Worm (Caenorhabditis elegans) whole organism, young adult: ENCODE results near the gene rig-1.
A peak's percentile ranks its signal among the peaks of the same experiment; 100 is the strongest.

ENCODE experiments used
- B0336.3 ChIP-seq: fragments of 200-800 bp; sonication (Bioruptor generic); IDR thresholded peaks from 2 replicates; pipeline ENCODE4 v1.3.6; 2022; ENCODE audit warnings: missing genetic modification characterization, missing compliant biosample characterization
- F10E7.11 ChIP-seq: sonication (generic microtip); optimal IDR thresholded peaks from 2 replicates; lab custom pipeline; 2017; ENCODE audit warnings: mild to moderate bottlenecking, missing genetic modification characterization, moderate library complexity, missing compliant biosample characterization
- F37B4.10 ChIP-seq: fragments of 200-800 bp; sonication (Bioruptor generic); IDR thresholded peaks from 2 replicates; pipeline ENCODE4 v1.3.6; 2022; ENCODE audit warnings: missing genetic modification characterization, missing compliant biosample characterization
- F39B2.1 ChIP-seq: fragments of 200-800 bp; sonication (Bioruptor generic); IDR thresholded peaks from 2 replicates; pipeline ENCODE4 v1.3.6; 2022; ENCODE audit warnings: missing genetic modification reagents, missing genetic modification characterization, missing compliant biosample characterization
- F49E8.2 ChIP-seq: sonication (generic microtip); optimal IDR thresholded peaks from 3 replicates; lab custom pipeline; 2017; ENCODE audit warnings: missing genetic modification characterization, mild to moderate bottlenecking, missing compliant biosample characterization, antibody characterized with exemption, moderate library complexity; ENCODE audit not compliant: insufficient read depth
- F52B5.7 ChIP-seq: sonication (generic microtip); optimal IDR thresholded peaks from 2 replicates; lab custom pipeline; 2016; ENCODE audit warnings: mild to moderate bottlenecking, missing genetic modification characterization, missing compliant biosample characterization
- F57C9.4 ChIP-seq: sonication (generic microtip); optimal IDR thresholded peaks from 2 replicates; lab custom pipeline; 2017; ENCODE audit warnings: mild to moderate bottlenecking, missing genetic modification characterization, missing compliant biosample characterization
- K11D2.4 ChIP-seq: fragments of 200-800 bp; sonication (Bioruptor generic); IDR thresholded peaks from 2 replicates; pipeline ENCODE4 v1.3.6; 2022; ENCODE audit warnings: missing genetic modification reagents, missing genetic modification characterization, missing compliant biosample characterization
- T07F8.4 ChIP-seq: sonication (generic microtip); optimal IDR thresholded peaks from 2 replicates; lab custom pipeline; 2016; ENCODE audit warnings: mild to moderate bottlenecking, missing genetic modification characterization, moderate library complexity, missing compliant biosample characterization
- Y56A3A.18 ChIP-seq: fragments of 200-800 bp; sonication (Bioruptor generic); IDR thresholded peaks from 2 replicates; pipeline ENCODE4 v1.3.6; 2022; ENCODE audit warnings: missing genetic modification reagents, missing genetic modification characterization, missing compliant biosample characterization
- akir-1 ChIP-seq: fragments of 200-800 bp; sonication (Bioruptor generic); optimal IDR thresholded peaks from 2 replicates; lab custom pipeline; 2018; ENCODE audit warnings: mild to moderate bottlenecking, missing genetic modification characterization, moderate library complexity, missing compliant biosample characterization
- ama-1 ChIP-seq, 3 experiments: fragments of 150-350 bp in 1 of 3; sonication (generic microtip) in 2 of 3; optimal IDR thresholded peaks; 2 replicates each; lab custom pipeline; 2014 to 2018; ENCODE audit warnings: missing biosample characterization in 2 of 3, missing genetic modification characterization in 2 of 3, missing genetic modification reagents in 2 of 3
- attf-5 ChIP-seq: fragments of 200-800 bp; sonication (Bioruptor generic); optimal IDR thresholded peaks from 2 replicates; lab custom pipeline; 2018; ENCODE audit warnings: mild to moderate bottlenecking, missing genetic modification characterization, missing compliant biosample characterization
- cebp-2 ChIP-seq: fragments of 200-800 bp; sonication (Bioruptor generic); IDR thresholded peaks from 2 replicates; pipeline ENCODE4 v1.3.6; 2022; ENCODE audit warnings: missing genetic modification characterization, missing compliant biosample characterization
- ceh-27 ChIP-seq: fragments of 200-800 bp; sonication (Bioruptor generic); optimal IDR thresholded peaks from 2 replicates; lab custom pipeline; 2018; ENCODE audit warnings: mild to moderate bottlenecking, missing genetic modification characterization, moderate library complexity, missing compliant biosample characterization
- ceh-58 ChIP-seq: fragments of 200-800 bp; sonication (Bioruptor generic); IDR thresholded peaks from 2 replicates; pipeline ENCODE4 v1.3.6; 2022; ENCODE audit warnings: missing genetic modification characterization, missing compliant biosample characterization
- dpl-1 ChIP-seq: fragments of 150-350 bp; optimal IDR thresholded peaks from 2 replicates; lab custom pipeline; 2014; ENCODE audit warnings: missing biosample characterization, missing genetic modification reagents, missing genetic modification characterization
- efl-1 ChIP-seq: fragments of 150-350 bp; optimal IDR thresholded peaks from 2 replicates; lab custom pipeline; 2014; ENCODE audit warnings: missing biosample characterization, missing genetic modification reagents, missing genetic modification characterization
- egl-44 ChIP-seq: fragments of 200-800 bp; sonication (Bioruptor generic); IDR thresholded peaks from 2 replicates; pipeline ENCODE4 v1.3.6; 2022; ENCODE audit warnings: missing genetic modification reagents, missing genetic modification characterization, missing compliant biosample characterization
- egrh-3 ChIP-seq: fragments of 200-800 bp; sonication (Bioruptor generic); IDR thresholded peaks from 2 replicates; pipeline ENCODE4 v1.3.6; 2022; ENCODE audit warnings: missing genetic modification reagents, missing genetic modification characterization, missing compliant biosample characterization
- ekl-4 ChIP-seq: fragments of 200-800 bp; sonication (Bioruptor generic); IDR thresholded peaks from 2 replicates; pipeline ENCODE4 v1.3.6; 2022; ENCODE audit warnings: missing genetic modification reagents, missing genetic modification characterization, missing compliant biosample characterization
- fkh-3 ChIP-seq: sonication (generic microtip); optimal IDR thresholded peaks from 2 replicates; lab custom pipeline; 2016; ENCODE audit warnings: mild to moderate bottlenecking, missing genetic modification characterization, missing compliant biosample characterization
- gei-17 ChIP-seq: fragments of 200-800 bp; sonication (Bioruptor generic); optimal IDR thresholded peaks from 2 replicates; lab custom pipeline; 2018; ENCODE audit warnings: mild to moderate bottlenecking, missing genetic modification characterization, missing compliant biosample characterization
- hlh-26 ChIP-seq: fragments of 200-800 bp; sonication (Bioruptor generic); conservative IDR thresholded peaks from 2 replicates; pipeline ENCODE4 v1.3.6; 2022; ENCODE audit warnings: missing genetic modification reagents, missing genetic modification characterization, missing compliant biosample characterization
- hmg-1.2 ChIP-seq: fragments of 200-800 bp; sonication (Bioruptor generic); IDR thresholded peaks from 2 replicates; pipeline ENCODE4 v1.3.6; 2022; ENCODE audit warnings: missing genetic modification reagents, missing genetic modification characterization, missing compliant biosample characterization
- hmg-20 ChIP-seq: fragments of 200-800 bp; sonication (Bioruptor generic); IDR thresholded peaks from 2 replicates; pipeline ENCODE4 v1.3.6; 2022; ENCODE audit warnings: missing genetic modification reagents, missing genetic modification characterization, missing compliant biosample characterization
- hsf-1 ChIP-seq: fragments of 200-800 bp; sonication (Bioruptor generic); IDR thresholded peaks from 2 replicates; pipeline ENCODE4 v1.3.6; 2022; ENCODE audit warnings: missing genetic modification reagents, missing genetic modification characterization, missing compliant biosample characterization
- let-607 ChIP-seq, 2 experiments: fragments of 200-800 bp in 1 of 2; sonication (Bioruptor generic) in 1 of 2; sonication (generic microtip) in 1 of 2; optimal IDR thresholded peaks; 2 replicates each; lab custom pipeline; 2016 to 2018; ENCODE audit warnings: mild to moderate bottlenecking in 2 of 2, missing compliant biosample characterization in 2 of 2, missing genetic modification characterization in 2 of 2, moderate library complexity in 2 of 2, missing genotype in 1 of 2
- lin-40 ChIP-seq: sonication (generic microtip); optimal IDR thresholded peaks from 2 replicates; lab custom pipeline; 2016; ENCODE audit warnings: missing genetic modification characterization, mild to moderate bottlenecking, missing compliant biosample characterization, missing genotype, missing genetic modification reagents
- lsy-27 ChIP-seq: sonication (generic microtip); optimal IDR thresholded peaks from 2 replicates; lab custom pipeline; 2017; ENCODE audit warnings: missing genetic modification characterization, mild to moderate bottlenecking, missing compliant biosample characterization, antibody characterized with exemption, missing genotype, borderline replicate concordance; ENCODE audit not compliant: insufficient read depth
- madf-10 ChIP-seq: sonication (generic microtip); optimal IDR thresholded peaks from 2 replicates; lab custom pipeline; 2016; ENCODE audit warnings: mild to moderate bottlenecking, missing genetic modification characterization, missing compliant biosample characterization
- madf-3 ChIP-seq: fragments of 200-800 bp; sonication (Bioruptor generic); IDR thresholded peaks from 2 replicates; pipeline ENCODE4 v1.3.6; 2022; ENCODE audit warnings: missing genetic modification reagents, missing genetic modification characterization, missing compliant biosample characterization
- mcd-1 ChIP-seq: fragments of 200-800 bp; sonication (Bioruptor generic); IDR thresholded peaks from 2 replicates; pipeline ENCODE4 v1.3.6; 2022; ENCODE audit warnings: missing genetic modification reagents, missing genetic modification characterization, missing compliant biosample characterization
- mes-4 ChIP-seq: sonication (generic microtip); optimal IDR thresholded peaks from 2 replicates; lab custom pipeline; 2016; ENCODE audit warnings: missing genotype, missing genetic modification characterization, missing compliant biosample characterization
- nfyb-1 ChIP-seq: fragments of 200-800 bp; sonication (Bioruptor generic); IDR thresholded peaks from 2 replicates; pipeline ENCODE4 v1.3.6; 2022; ENCODE audit warnings: missing genetic modification reagents, missing genetic modification characterization, missing compliant biosample characterization
- nhr-120 ChIP-seq: fragments of 200-800 bp; sonication (Bioruptor generic); IDR thresholded peaks from 2 replicates; pipeline ENCODE4 v1.3.6; 2022; ENCODE audit warnings: missing genetic modification characterization, missing compliant biosample characterization
- rcor-1 ChIP-seq: fragments of 200-800 bp; sonication (Bioruptor generic); IDR thresholded peaks from 2 replicates; pipeline ENCODE4 v1.3.6; 2022; ENCODE audit warnings: missing genetic modification reagents, missing genetic modification characterization, missing compliant biosample characterization
- rpc-1 ChIP-seq, 2 experiments: fragments of 150-350 bp in 1 of 2; sonication (generic microtip) in 1 of 2; optimal IDR thresholded peaks; 2 replicates each; lab custom pipeline; 2014 to 2018; ENCODE audit warnings: missing biosample characterization in 1 of 2, missing genetic modification characterization in 1 of 2, missing genetic modification reagents in 1 of 2, missing genotype in 1 of 2
- sdz-38 ChIP-seq: sonication (generic microtip); optimal IDR thresholded peaks from 2 replicates; lab custom pipeline; 2016; ENCODE audit warnings: missing genotype, missing genetic modification characterization, missing compliant biosample characterization
- snpc-1.3 ChIP-seq: sonication (generic microtip); optimal IDR thresholded peaks from 2 replicates; lab custom pipeline; 2017; ENCODE audit warnings: missing genetic modification characterization, mild to moderate bottlenecking, missing compliant biosample characterization, antibody characterized with exemption, moderate library complexity, missing genotype, missing genetic modification reagents; ENCODE audit not compliant: insufficient read depth
- somi-1 ChIP-seq: fragments of 200-800 bp; sonication (Bioruptor generic); optimal IDR thresholded peaks from 2 replicates; lab custom pipeline; 2018; ENCODE audit warnings: mild to moderate bottlenecking, missing genetic modification characterization, missing compliant biosample characterization
- tlf-1 ChIP-seq: fragments of 200-800 bp; sonication (Bioruptor generic); optimal IDR thresholded peaks from 2 replicates; lab custom pipeline; 2018; ENCODE audit warnings: mild to moderate bottlenecking, missing genetic modification characterization, missing compliant biosample characterization
- unc-130 ChIP-seq: sonication (generic microtip); optimal IDR thresholded peaks from 2 replicates; lab custom pipeline; 2016; ENCODE audit warnings: missing genetic modification reagents, missing genetic modification characterization, missing compliant biosample characterization
- zim-3 ChIP-seq: sonication (generic microtip); optimal IDR thresholded peaks from 2 replicates; lab custom pipeline; 2017; ENCODE audit warnings: mild to moderate bottlenecking, missing genetic modification characterization, moderate library complexity, missing compliant biosample characterization
- ztf-28 ChIP-seq: fragments of 200-800 bp; sonication (Bioruptor generic); IDR thresholded peaks from 2 replicates; pipeline ENCODE4 v1.3.6; 2022; ENCODE audit warnings: missing genetic modification reagents, missing genetic modification characterization, missing compliant biosample characterization
- ztf-3 ChIP-seq: fragments of 200-800 bp; sonication (Bioruptor generic); optimal IDR thresholded peaks from 2 replicates; lab custom pipeline; 2018; ENCODE audit warnings: mild to moderate bottlenecking, missing genetic modification characterization, missing compliant biosample characterization

rig-1 gene

DNA sequence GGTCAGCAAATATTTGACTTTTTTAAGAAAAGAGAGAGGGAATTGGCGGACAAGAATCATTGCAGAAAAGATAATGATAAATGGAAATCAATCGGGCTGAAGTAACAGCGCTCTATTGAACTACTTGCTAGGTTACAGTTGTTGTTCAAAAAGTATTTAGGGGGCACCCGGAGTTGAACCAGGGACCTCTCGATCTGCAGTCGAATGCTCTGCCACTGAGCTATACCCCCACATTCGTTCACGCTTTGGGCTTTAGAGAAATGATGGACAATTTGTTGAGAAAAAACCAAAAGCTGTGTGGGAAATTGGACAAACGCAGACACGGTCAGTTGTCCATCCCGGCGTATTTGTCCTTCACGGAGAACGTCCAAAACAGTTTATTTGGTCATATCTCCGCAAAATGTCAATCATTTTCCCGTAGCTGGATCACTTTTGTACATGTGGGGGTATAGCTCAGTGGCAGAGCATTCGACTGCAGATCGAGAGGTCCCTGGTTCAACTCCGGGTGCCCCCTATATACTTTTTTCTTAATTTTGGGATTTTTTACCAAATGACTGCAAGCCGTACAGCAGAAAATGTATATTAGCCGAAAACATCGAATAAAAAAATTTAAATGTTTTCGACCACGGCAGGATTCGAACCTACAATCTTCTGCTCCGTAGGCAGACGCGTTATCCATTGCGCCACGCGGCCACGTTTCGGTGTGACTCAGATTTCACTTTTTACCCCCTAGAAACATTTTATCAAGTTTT lies 36.4 kb upstream of the rig-1 start:
- peak; percentile 69 for TF ChIP-seq hmg-1.2 (GFP tag; lab: Robert Waterston, UW)
- no peak for TF ChIP-seq snpc-1.3
- peak in 1 of 2 experiments; percentile 34 for TF ChIP-seq let-607 (tag; optimal IDR thresholded peaks at IDR 0.05; lab: Kevin White, UChicago)
- peak; percentile 79 for TF ChIP-seq nfyb-1 (GFP tag; lab: Robert Waterston, UW)
- TF ChIP-seq egrh-3 (GFP tag; lab: Robert Waterston, UW), result no peak
- peak; percentile 74 for TF ChIP-seq rpc-1 (optimal IDR thresholded peaks at IDR 0.05; lab: Kevin White, UChicago)
- TF ChIP-seq rpc-1 (tag; optimal IDR thresholded peaks at IDR 0.05; lab: Kevin White, UChicago), result peak; percentile 91
- TF ChIP-seq unc-130, result no peak
- TF ChIP-seq egl-44 (GFP tag; lab: Robert Waterston, UW), result no peak
- no peak for TF ChIP-seq tlf-1
- no peak for TF ChIP-seq sdz-38 (tag; lab: Kevin White, UChicago)
- peak; percentile 46 for TF ChIP-seq attf-5
- no peak for TF ChIP-seq ceh-27
- TF ChIP-seq F10E7.11 (tag; lab: Kevin White, UChicago), result no peak
- TF ChIP-seq F49E8.2 (tag; lab: Kevin White, UChicago), result no peak
- no peak; the same call in 1 of the 2 replicates for TF ChIP-seq B0336.3 (GFP tag; lab: Robert Waterston, UW)
- no peak for TF ChIP-seq ztf-3 (GFP tag; lab: Kevin White, UChicago)
- peak; percentile 65 for TF ChIP-seq lin-40 (tag; lab: Kevin White, UChicago)
- no peak for TF ChIP-seq fkh-3
- 0 out of 2 replicates have a peak, but pooled peaks have one; percentile 54 for TF ChIP-seq ceh-58 (GFP tag; lab: Robert Waterston, UW)
- no peak for TF ChIP-seq Y56A3A.18 (GFP tag; lab: Robert Waterston, UW)
- TF ChIP-seq gei-17 (GFP tag; lab: Kevin White, UChicago), result peak; percentile 23
- 0 out of 2 replicates have a peak, but pooled peaks have one; percentile 64 for TF ChIP-seq ekl-4 (GFP tag; lab: Robert Waterston, UW)
- TF ChIP-seq T07F8.4 (tag; lab: Kevin White, UChicago), result no peak
- no peak for TF ChIP-seq F57C9.4 (tag; lab: Kevin White, UChicago)
- 0 out of 2 replicates have a peak, but pooled peaks have one; percentile 41 for TF ChIP-seq ztf-28 (GFP tag; lab: Robert Waterston, UW)
- no peak for TF ChIP-seq zim-3 (tag; lab: Kevin White, UChicago)
- TF ChIP-seq madf-3 (GFP tag; lab: Robert Waterston, UW), result no peak
- TF ChIP-seq madf-10, result no peak
- TF ChIP-seq F37B4.10 (GFP tag; lab: Robert Waterston, UW), result no peak
- TF ChIP-seq hsf-1 (GFP tag; lab: Robert Waterston, UW), result no peak
- TF ChIP-seq F39B2.1 (GFP tag; lab: Robert Waterston, UW), result no peak
- TF ChIP-seq dpl-1 (GFP tag; lab: Kevin White, UChicago), result no peak
- no peak for TF ChIP-seq ama-1 (optimal IDR thresholded peaks at IDR 0.05; lab: Kevin White, UChicago)
- peak in 1 of 2 experiments; percentile 74 for TF ChIP-seq ama-1 (GFP tag; optimal IDR thresholded peaks at IDR 0.05; lab: Kevin White, UChicago)
- no peak for TF ChIP-seq akir-1 (GFP tag; lab: Kevin White, UChicago)
- no peak for TF ChIP-seq hlh-26 (GFP tag; lab: Robert Waterston, UW)
- TF ChIP-seq K11D2.4 (GFP tag; lab: Robert Waterston, UW), result peak; percentile 51; the same call in 1 of the 2 replicates
- TF ChIP-seq mes-4 (tag; lab: Kevin White, UChicago), result no peak
- no peak for TF ChIP-seq nhr-120 (GFP tag; lab: Robert Waterston, UW)
- no peak for TF ChIP-seq cebp-2 (GFP tag; lab: Robert Waterston, UW)
- TF ChIP-seq efl-1 (GFP tag; lab: Kevin White, UChicago), result no peak
- TF ChIP-seq rcor-1 (GFP tag; lab: Robert Waterston, UW), result peak; percentile 58; the same call in 1 of the 2 replicates
- peak; percentile 73 for TF ChIP-seq mcd-1
- peak; percentile 9; the same call in 1 of the 2 replicates for TF ChIP-seq hmg-20 (GFP tag; lab: Robert Waterston, UW)
- TF ChIP-seq somi-1 (GFP tag; lab: Kevin White, UChicago), result peak; percentile 62
- TF ChIP-seq F52B5.7 (tag; lab: Kevin White, UChicago), result no peak
- no peak for TF ChIP-seq lsy-27 (tag; lab: Kevin White, UChicago)
